Worm (Caenorhabditis elegans) whole organism, L1 larva: ENCODE data around the gene T02C5.1.

Experiments
- C16A3.4 ChIP-seq: fragments of 150-350 bp; optimal IDR thresholded peaks from 2 replicates; lab custom pipeline; 2014; ENCODE audit warnings: missing biosample characterization, missing genetic modification characterization
- fkh-10 ChIP-seq: sonication (generic microtip); optimal IDR thresholded peaks from 2 replicates; lab custom pipeline; 2017; ENCODE audit warnings: missing biosample characterization, missing genetic modification reagents, missing genetic modification characterization
- jun-1 ChIP-seq: fragments of 150-350 bp; optimal IDR thresholded peaks from 2 replicates; lab custom pipeline; 2014; ENCODE audit warnings: missing biosample characterization, missing genetic modification reagents, missing genetic modification characterization
- pqm-1 ChIP-seq: sonication (generic microtip); optimal IDR thresholded peaks from 3 replicates; lab custom pipeline; 2017; ENCODE audit warnings: missing biosample characterization, missing genetic modification characterization
- unc-130 ChIP-seq: fragments of 150-350 bp; optimal IDR thresholded peaks from 2 replicates; lab custom pipeline; 2017; ENCODE audit warnings: missing biosample characterization, missing genetic modification characterization, inconsistent platforms
- ztf-11 ChIP-seq, 2 experiments: sonication (generic microtip); optimal IDR thresholded peaks; 2 replicates each; lab custom pipeline; 2016 to 2017; ENCODE audit warnings: missing genetic modification characterization in 2 of 2, missing biosample characterization in 1 of 2, missing compliant biosample characterization in 1 of 2

- TF ChIP-seq C16A3.4 (tag; lab: Kevin White, UChicago) (no peak), jun-1 (no peak), unc-130 (no peak), fkh-10 (GFP tag; lab: Kevin White, UChicago) (no peak), ztf-11 (tag; optimal IDR thresholded peaks at IDR 0.05; lab: Kevin White, UChicago) (no peak), pqm-1 (tag; lab: Kevin White, UChicago) (no peak)
These were observed 30.9 kb upstream of the T02C5.1 start for ce11 chrX:2663798-2664197.
